Fruit fly (Drosophila melanogaster): ENCODE measurements around the gene CG13373.

The CG13373 gene

DNA sequence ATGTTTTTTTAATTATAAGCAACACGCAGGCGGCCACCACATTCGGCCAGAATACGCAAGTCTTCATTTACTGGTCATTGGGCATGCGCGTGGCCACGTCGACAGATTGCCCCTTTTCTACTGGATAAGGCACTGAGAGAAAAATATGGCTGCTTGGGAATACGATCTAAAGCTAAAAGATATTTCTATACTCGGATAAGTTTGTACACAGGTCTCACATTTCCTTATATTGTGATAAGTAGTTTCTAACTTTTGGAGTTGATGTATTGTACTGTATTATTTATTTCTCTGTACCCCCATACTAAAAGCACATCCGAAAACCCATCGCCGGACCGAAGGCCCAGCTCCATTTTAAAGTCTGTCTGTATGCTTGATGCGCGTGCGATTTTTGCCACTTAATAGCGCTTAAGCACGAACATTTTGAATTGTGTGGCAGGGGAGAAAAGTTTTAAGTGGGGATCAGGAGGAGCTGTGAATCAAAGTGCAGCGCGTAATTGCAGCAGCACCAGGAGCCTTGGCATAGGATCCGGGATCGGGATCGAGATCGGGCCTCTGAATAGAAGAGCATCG, 32.7 kb upstream of the CG13373 start (continued):
- TF ChIP-seq Sox14 (GFP tag; optimal IDR thresholded peaks at IDR 0.05) (peak; percentile 60), Sox15 (GFP tag; optimal IDR thresholded peaks at IDR 0.05) (peak; percentile 20), net (GFP tag; optimal IDR thresholded peaks at IDR 0.05) (peak; percentile 44), lz (GFP tag; optimal IDR thresholded peaks at IDR 0.05) (peak; percentile 58), CG6276 (GFP tag; optimal IDR thresholded peaks at IDR 0.05) (no peak), CG1621 (tag; optimal IDR thresholded peaks at IDR 0.05) (peak; percentile 70), eg (GFP tag; IDR thresholded peaks at IDR 0.05) (0 out of 3 replicates have a peak, but pooled peaks have one; percentile 12), Blimp-1 (GFP tag; optimal IDR thresholded peaks at IDR 0.05) (no peak), spab (GFP tag; optimal IDR thresholded peaks at IDR 0.05) (peak; percentile 71), CG6792 (GFP tag; optimal IDR thresholded peaks at IDR 0.05) (peak; percentile 60), svp (GFP tag) (peak; percentile 78), Eip78C (GFP tag) (peak; percentile 92), Gug (GFP tag; IDR thresholded peaks at IDR 0.05) (no peak), ss (GFP tag; optimal IDR thresholded peaks at IDR 0.05) (peak; percentile 73 to 96), Met (GFP tag; optimal IDR thresholded peaks at IDR 0.05) (peak; percentile 64), CG8319 (GFP tag; optimal IDR thresholded peaks at IDR 0.05) (peak; percentile 27), CG11762 (GFP tag; optimal IDR thresholded peaks at IDR 0.05; ENCODE audit: insufficient read depth) (peak; percentile 19)

DNA sequence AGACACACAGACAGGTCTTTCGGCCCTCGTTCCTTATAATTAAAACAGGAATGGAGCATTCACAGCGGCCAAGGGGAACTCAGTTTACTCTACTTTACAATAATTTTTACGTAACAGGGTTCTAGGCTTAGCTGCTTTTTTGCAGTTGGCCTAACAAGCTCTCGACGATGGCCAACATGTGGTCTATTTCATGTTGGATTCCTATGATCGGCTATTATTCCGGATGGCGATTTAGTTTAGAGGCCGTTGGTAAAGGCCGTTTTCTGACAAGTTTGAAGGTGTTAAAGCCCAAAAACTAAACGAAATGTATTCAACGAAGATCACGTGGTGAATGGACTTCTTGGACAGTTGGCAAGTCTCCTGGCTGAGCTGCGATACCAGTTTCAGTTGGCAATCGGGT, 30.8 kb upstream of the CG13373 start:
- TF ChIP-seq fkh (GFP tag; optimal IDR thresholded peaks at IDR 0.05) (no peak), Eip93F (GFP tag; optimal IDR thresholded peaks at IDR 0.05) (no peak), CG16779 (tag; optimal IDR thresholded peaks at IDR 0.05) (no peak), CG6276 (GFP tag; optimal IDR thresholded peaks at IDR 0.05) (no peak), topi (GFP tag; optimal IDR thresholded peaks at IDR 0.05) (peak; percentile 55), acj6 (GFP tag; optimal IDR thresholded peaks at IDR 0.05) (peak; percentile 37), CG4318 (GFP tag; optimal IDR thresholded peaks at IDR 0.05) (no peak), Sox15 (GFP tag; optimal IDR thresholded peaks at IDR 0.05) (peak; percentile 6), Eip75B (GFP tag; optimal IDR thresholded peaks at IDR 0.05) (no peak), net (GFP tag; optimal IDR thresholded peaks at IDR 0.05) (no peak), CG8632 (GFP tag; optimal IDR thresholded peaks at IDR 0.05) (peak; percentile 14), Hr4 (GFP tag; optimal IDR thresholded peaks at IDR 0.05) (no peak), dac (GFP tag; optimal IDR thresholded peaks at IDR 0.05) (no peak), fd59A (GFP tag; optimal IDR thresholded peaks at IDR 0.05) (peak; percentile 23), CG15336 (GFP tag; IDR thresholded peaks at IDR 0.05) (no peak), vri (GFP tag; optimal IDR thresholded peaks at IDR 0.05) (no peak), achi (GFP tag; optimal IDR thresholded peaks at IDR 0.05) (peak; percentile 2), CG1621 (tag; optimal IDR thresholded peaks at IDR 0.05) (no peak), CG6808 (GFP tag; optimal IDR thresholded peaks at IDR 0.05) (peak; percentile 41), CG9139 (GFP tag; optimal IDR thresholded peaks at IDR 0.05) (no peak), CG7368 (GFP tag; optimal IDR thresholded peaks at IDR 0.05) (peak; percentile 4), Sox14 (GFP tag; optimal IDR thresholded peaks at IDR 0.05) (peak; percentile 13), eg (GFP tag; IDR thresholded peaks at IDR 0.05) (no peak), CG31627 (GFP tag; optimal IDR thresholded peaks at IDR 0.05) (peak; percentile 44), pdm3 (GFP tag; optimal IDR thresholded peaks at IDR 0.05) (no peak), esn (GFP tag; optimal IDR thresholded peaks at IDR 0.05) (peak; percentile 47), Gug (GFP tag; IDR thresholded peaks at IDR 0.05) (no peak), OdsH (GFP tag; optimal IDR thresholded peaks at IDR 0.05) (peak; percentile 6), CG11762 (GFP tag; optimal IDR thresholded peaks at IDR 0.05; ENCODE audit: insufficient read depth) (no peak), CG10631 (GFP tag; optimal IDR thresholded peaks at IDR 0.05) (no peak), spab (GFP tag; optimal IDR thresholded peaks at IDR 0.05) (peak; percentile 37), CG6792 (GFP tag; optimal IDR thresholded peaks at IDR 0.05) (peak; percentile 41), dsx (GFP tag; optimal IDR thresholded peaks at IDR 0.05; ENCODE audit: poor library complexity, severe bottlenecking) (peak; percentile 37), CG10669 (GFP tag; optimal IDR thresholded peaks at IDR 0.05) (peak; percentile 46), Blimp-1 (GFP tag; optimal IDR thresholded peaks at IDR 0.05) (no peak), CG3032 (tag; optimal IDR thresholded peaks at IDR 0.05) (peak; percentile 51), Ets96B (tag; optimal IDR thresholded peaks at IDR 0.05) (peak; percentile 30), Met (GFP tag; optimal IDR thresholded peaks at IDR 0.05) (peak; percentile 43), Eip78C (GFP tag) (peak; percentile 84), lz (GFP tag; optimal IDR thresholded peaks at IDR 0.05) (peak; percentile 36), CG32006 (GFP tag; optimal IDR thresholded peaks at IDR 0.05) (no peak), fd85E (GFP tag; optimal IDR thresholded peaks at IDR 0.05) (no peak), CG11902 (GFP tag; optimal IDR thresholded peaks at IDR 0.05) (no peak), CG6163 (GFP tag; IDR thresholded peaks at IDR 0.05) (no peak)

All from whole organism, prepupa.